Worm (Caenorhabditis elegans) whole organism, L4 larva: Measurements from ENCODE around the gene K05F6.4.
"Not testable (repeated sequence)": the region's sequence is repeated elsewhere in the genome, so short reads cannot be mapped to it uniquely, and the experiment has no call there.

ENCODE experiments used
- F26F4.8 ChIP-seq: fragments of 200-800 bp; sonication (Bioruptor generic); conservative IDR thresholded peaks from 2 replicates; pipeline ENCODE4 v1.3.6; 2022; ENCODE audit warnings: missing genetic modification characterization, missing compliant biosample characterization
- R02D3.7 ChIP-seq: fragments of 150-350 bp; sonication (generic microtip); optimal IDR thresholded peaks from 3 replicates; lab custom pipeline; 2014; ENCODE audit warnings: missing biosample characterization, missing genetic modification characterization
- ZK337.2 ChIP-seq: fragments of 200-800 bp; sonication (Bioruptor generic); IDR thresholded peaks from 2 replicates; pipeline ENCODE4 v1.3.6; 2022; ENCODE audit warnings: missing genetic modification reagents, missing genetic modification characterization, missing compliant biosample characterization
- aha-1 ChIP-seq: fragments of 150-350 bp; peaks from one replicate; lab custom pipeline; 2014; ENCODE audit warnings: missing biosample characterization, missing genetic modification characterization
- arid-1 ChIP-seq: fragments of 200-800 bp; sonication (Bioruptor generic); conservative IDR thresholded peaks from 2 replicates; pipeline ENCODE4 v1.3.6; 2022; ENCODE audit warnings: missing genetic modification reagents, missing genetic modification characterization, missing compliant biosample characterization
- attf-4 ChIP-seq: sonication (generic microtip); optimal IDR thresholded peaks from 3 replicates; lab custom pipeline; 2017; ENCODE audit warnings: missing biosample characterization, missing genetic modification characterization
- ceh-20 ChIP-seq: fragments of 200-800 bp; sonication (Bioruptor generic); IDR thresholded peaks from 2 replicates; pipeline ENCODE4 v1.3.6; 2022; ENCODE audit warnings: missing genetic modification reagents, missing genetic modification characterization, missing compliant biosample characterization
- ceh-44 ChIP-seq: fragments of 200-800 bp; sonication (Bioruptor generic); IDR thresholded peaks from 2 replicates; pipeline ENCODE4 v1.3.6; 2022; ENCODE audit warnings: missing genetic modification reagents, missing genetic modification characterization, missing compliant biosample characterization
- daf-16 ChIP-seq, 3 experiments: sonication (generic microtip); optimal IDR thresholded peaks; 2 replicates each; lab custom pipeline; 2016 to 2017; ENCODE audit warnings: missing genetic modification characterization in 3 of 3, missing genetic modification reagents in 3 of 3, mild to moderate bottlenecking in 2 of 3, missing compliant biosample characterization in 2 of 3, missing biosample characterization in 1 of 3, moderate library complexity in 1 of 3
- daf-19 ChIP-seq: fragments of 200-800 bp; sonication (Bioruptor generic); conservative IDR thresholded peaks from 2 replicates; pipeline ENCODE4 v1.3.6; 2022; ENCODE audit warnings: missing genetic modification characterization, missing compliant biosample characterization
- duxl-1 ChIP-seq: sonication (generic microtip); optimal IDR thresholded peaks from 2 replicates; lab custom pipeline; 2016; ENCODE audit warnings: mild to moderate bottlenecking, missing genetic modification characterization, moderate library complexity, missing compliant biosample characterization; ENCODE audit not compliant: poor library complexity
- egl-27 ChIP-seq: sonication (generic microtip); optimal IDR thresholded peaks from 3 replicates; lab custom pipeline; 2017; ENCODE audit warnings: missing biosample characterization, missing genetic modification reagents, missing genetic modification characterization
- egl-43 ChIP-seq: fragments of 200-800 bp; sonication (Bioruptor generic); IDR thresholded peaks from 2 replicates; pipeline ENCODE4 v1.3.6; 2022; ENCODE audit warnings: missing genetic modification reagents, missing genetic modification characterization, missing compliant biosample characterization
- fkh-10 ChIP-seq: fragments of 150-350 bp; optimal IDR thresholded peaks from 2 replicates; lab custom pipeline; 2014; ENCODE audit warnings: missing biosample characterization, missing genetic modification reagents, missing genetic modification characterization
- hif-1 ChIP-seq, 2 experiments: sonication (generic microtip); optimal IDR thresholded peaks; 2 replicates each; lab custom pipeline; 2016 to 2017; ENCODE audit warnings: missing compliant biosample characterization in 2 of 2, missing genetic modification characterization in 2 of 2, missing genetic modification reagents in 2 of 2, missing genotype in 2 of 2, mild to moderate bottlenecking in 1 of 2
- lim-7 ChIP-seq: fragments of 200-800 bp; sonication (Bioruptor generic); IDR thresholded peaks from 2 replicates; pipeline ENCODE4 v1.3.6; 2022; ENCODE audit warnings: missing genetic modification characterization, missing compliant biosample characterization
- lin-13 ChIP-seq: fragments of 150-350 bp; optimal IDR thresholded peaks from 2 replicates; lab custom pipeline; 2014; ENCODE audit warnings: missing biosample characterization, missing genetic modification reagents, missing genetic modification characterization
- lin-15B ChIP-seq: fragments of 150-350 bp; sonication (generic microtip); optimal IDR thresholded peaks from 3 replicates; lab custom pipeline; 2014; ENCODE audit warnings: missing biosample characterization, missing genetic modification characterization
- mdt-29 ChIP-seq: fragments of 200-800 bp; sonication (Bioruptor generic); IDR thresholded peaks from 2 replicates; pipeline ENCODE4 v1.3.6; 2022; ENCODE audit warnings: missing genetic modification reagents, missing genetic modification characterization, missing compliant biosample characterization
- nhr-41 ChIP-seq: fragments of 200-800 bp; sonication (Bioruptor generic); IDR thresholded peaks from 2 replicates; pipeline ENCODE4 v1.3.6; 2022; ENCODE audit warnings: missing genetic modification reagents, missing genetic modification characterization, missing compliant biosample characterization
- nhr-48 ChIP-seq: sonication (generic microtip); optimal IDR thresholded peaks from 2 replicates; lab custom pipeline; 2016; ENCODE audit warnings: mild to moderate bottlenecking, missing genetic modification characterization, missing compliant biosample characterization
- sdz-12 ChIP-seq: fragments of 200-800 bp; sonication (Bioruptor generic); optimal IDR thresholded peaks from 2 replicates; lab custom pipeline; 2018; ENCODE audit warnings: mild to moderate bottlenecking, missing genetic modification characterization, missing compliant biosample characterization
- snpc-4 ChIP-seq: fragments of 150-350 bp; optimal IDR thresholded peaks from 2 replicates; lab custom pipeline; 2014; ENCODE audit warnings: missing biosample characterization, missing genetic modification characterization
- tag-97 ChIP-seq: fragments of 200-800 bp; sonication (Bioruptor generic); IDR thresholded peaks from 2 replicates; pipeline ENCODE4 v1.3.6; 2022; ENCODE audit warnings: missing genetic modification characterization, missing compliant biosample characterization
- unc-130 ChIP-seq: sonication (generic microtip); optimal IDR thresholded peaks from 2 replicates; lab custom pipeline; 2016; ENCODE audit warnings: missing genetic modification reagents, missing genetic modification characterization, missing compliant biosample characterization
- unc-62 ChIP-seq, 3 experiments: fragments of 150-350 bp in 1 of 3; sonication (generic microtip); optimal IDR thresholded peaks in 2 of 3; peaks in 1 of 3; 1 replicate in 1 of 3; 2 replicates in 2 of 3; lab custom pipeline; 2014 to 2017; ENCODE audit warnings: missing biosample characterization in 3 of 3, missing genetic modification characterization in 3 of 3, missing genetic modification reagents in 3 of 3, missing genotype in 1 of 3
- vab-7 ChIP-seq: fragments of 200-800 bp; sonication (Bioruptor generic); IDR thresholded peaks from 2 replicates; pipeline ENCODE4 v1.3.6; 2022; ENCODE audit warnings: missing genetic modification reagents, missing genetic modification characterization, missing compliant biosample characterization
- zag-1 ChIP-seq: fragments of 150-350 bp; optimal IDR thresholded peaks from 2 replicates; lab custom pipeline; 2014; ENCODE audit warnings: missing biosample characterization, missing genetic modification characterization
- zip-11 ChIP-seq: fragments of 200-800 bp; sonication (Bioruptor generic); IDR thresholded peaks from 2 replicates; pipeline ENCODE4 v1.3.6; 2022; ENCODE audit warnings: missing genetic modification characterization, missing compliant biosample characterization
- ztf-11 ChIP-seq: fragments of 150-350 bp; optimal IDR thresholded peaks from 2 replicates; lab custom pipeline; 2014; ENCODE audit warnings: missing biosample characterization, missing genetic modification characterization
- ztf-7 ChIP-seq: fragments of 150-350 bp; optimal IDR thresholded peaks from 2 replicates; lab custom pipeline; 2014; ENCODE audit warnings: missing biosample characterization, missing genetic modification characterization

Gene K05F6.4

ce11 chrII:1535931-1536330 is 7.4 kb upstream of the K05F6.4 start, which contains the start of gene fbxb-43:
Gene fbxb-43 (plus strand): TSS chrII:1536231.
- no peak for TF ChIP-seq ZK337.2 (GFP tag; lab: Robert Waterston, UW)
- TF ChIP-seq ceh-44 (GFP tag; lab: Robert Waterston, UW), result no peak
- no peak for TF ChIP-seq nhr-48 (tag; lab: Kevin White, UChicago)
- no peak for TF ChIP-seq attf-4 (tag; lab: Kevin White, UChicago)
- no peak for TF ChIP-seq F26F4.8 (GFP tag; lab: Robert Waterston, UW)
- TF ChIP-seq snpc-4 (tag; lab: Kevin White, UChicago), result no peak
- no peak for TF ChIP-seq unc-130 (GFP tag; lab: Kevin White, UChicago)
- TF ChIP-seq sdz-12, result no peak
- no peak for TF ChIP-seq zip-11 (GFP tag; lab: Robert Waterston, UW)
- TF ChIP-seq duxl-1 (tag; lab: Kevin White, UChicago), result no peak

- TF ChIP-seq unc-62 (GFP tag; optimal IDR thresholded peaks at IDR 0.05 in 1 of 2; lab: Kevin White, UChicago), result peak in 1 of 2 experiments; percentile 27
- TF ChIP-seq unc-62 (tag; optimal IDR thresholded peaks at IDR 0.05; lab: Kevin White, UChicago), result no peak
- no peak for TF ChIP-seq mdt-29
Observed at ce11 chrII:1537321-1537720, 6.0 kb upstream of the K05F6.4 start, which contains the start of gene fbxb-42. Gene fbxb-42 (plus strand): TSS chrII:1537621.

ce11 chrII:1538589-1538988 is 4.7 kb upstream of the K05F6.4 start, which contains the start of gene fbxb-44:
Gene fbxb-44 (plus strand): TSS chrII:1538889.
- TF ChIP-seq lin-13 (no peak), hif-1 (tag; optimal IDR thresholded peaks at IDR 0.05; lab: Kevin White, UChicago) (no peak), lin-15B (tag; lab: Kevin White, UChicago) (no peak), egl-27 (no peak), vab-7 (no peak), tag-97 (GFP tag; lab: Robert Waterston, UW) (no peak), egl-43 (no peak), lim-7 (GFP tag; lab: Robert Waterston, UW) (no peak), R02D3.7 (tag; lab: Kevin White, UChicago) (no peak)

ce11 chrII:1540628-1541027 is 2.7 kb upstream of the K05F6.4 start, which contains the start of gene poml-4:
Gene poml-4 (plus strand): TSS chrII:1540928.
- TF ChIP-seq zag-1 (tag; lab: Kevin White, UChicago); ZK337.2 (GFP tag; lab: Robert Waterston, UW); aha-1: not testable (repeated sequence)

ce11 chrII:1545625-1546024 is 2.3 kb downstream of the K05F6.4 start, which contains the start of gene K05F6.12:
Gene K05F6.12 (plus strand): TSS chrII:1545925.
- TF ChIP-seq fkh-10 (GFP tag; lab: Kevin White, UChicago) (no peak), unc-62 (GFP tag; optimal IDR thresholded peaks at IDR 0.05 in 1 of 2; lab: Kevin White, UChicago) (peak in 1 of 2 experiments; percentile 33), unc-62 (tag; optimal IDR thresholded peaks at IDR 0.05; lab: Kevin White, UChicago) (no peak), unc-130 (GFP tag; lab: Kevin White, UChicago) (no peak), ztf-7 (tag; lab: Kevin White, UChicago) (no peak), nhr-41 (GFP tag; lab: Robert Waterston, UW) (no peak), daf-19 (GFP tag; lab: Robert Waterston, UW) (no peak)
- TF ChIP-seq, all 104 proteins: peak for 1

- TF ChIP-seq ceh-20 (GFP tag; lab: Robert Waterston, UW) (no peak), nhr-41 (GFP tag; lab: Robert Waterston, UW) (no peak), aha-1 (peak; percentile 19), mdt-29 (no peak)
Observed at ce11 chrII:1550501-1550900, 7.2 kb downstream of the K05F6.4 start, which contains the start of the genes fbxb-52 and fbxb-51. Gene fbxb-52 (minus strand): TSS chrII:1550601. Gene fbxb-51 (plus strand): TSS chrII:1550712.

- not testable (repeated sequence) for TF ChIP-seq ztf-11 (tag; lab: Kevin White, UChicago); daf-16 (GFP tag; optimal IDR thresholded peaks at IDR 0.05; lab: Kevin White, UChicago); daf-16 (tag; optimal IDR thresholded peaks at IDR 0.05; lab: Kevin White, UChicago); arid-1 (GFP tag; lab: Robert Waterston, UW)
- TF ChIP-seq, all 104 proteins: peak for 0; not testable (repeated sequence) for 104
Observed at ce11 chrII:1556217-1556616, 12.9 kb downstream of the K05F6.4 start, which contains the start of the genes fbxb-54 and fbxb-50. Gene fbxb-54 (minus strand): TSS chrII:1556317. Gene fbxb-50 (plus strand): TSS chrII:1556443.
